Worm (Caenorhabditis elegans): ENCODE results near the gene pde-12.

DNA sequence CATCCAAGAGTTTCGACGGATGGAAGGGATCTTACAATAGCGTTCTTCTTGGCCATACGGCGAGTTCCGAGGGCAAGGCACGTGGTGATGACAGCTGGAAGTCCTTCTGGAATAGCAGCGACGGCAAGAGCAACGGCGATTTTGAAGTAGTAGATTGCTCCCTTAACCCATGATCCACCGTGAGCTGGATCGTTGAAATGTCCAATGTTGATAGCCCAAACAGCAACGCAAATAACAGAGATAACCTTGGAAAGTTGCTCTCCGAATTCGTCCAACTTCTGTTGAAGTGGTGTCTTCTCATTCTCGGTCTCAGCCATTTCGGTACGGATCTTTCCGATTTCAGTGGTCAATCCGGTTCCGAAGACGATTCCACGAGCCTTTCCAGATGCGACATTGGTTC lies 29.6 kb downstream of the pde-12 start:
- no peak for TF ChIP-seq flt-1 (GFP tag; IDR thresholded peaks at IDR 0.05)
- TF ChIP-seq tbx-37 (GFP tag; conservative IDR thresholded peaks at IDR 0.05) = no peak
- no peak for TF ChIP-seq tbx-11 (GFP tag; IDR thresholded peaks at IDR 0.05)
- TF ChIP-seq ceh-36 (tag; optimal IDR thresholded peaks at IDR 0.05) = no peak
- no peak for TF ChIP-seq tra-4 (tag; optimal IDR thresholded peaks at IDR 0.05)
- no peak for TF ChIP-seq ceh-13 (GFP tag; optimal IDR thresholded peaks at IDR 0.05)
- no peak for TF ChIP-seq ama-1 (optimal IDR thresholded peaks at IDR 0.05)
- no peak for TF ChIP-seq hnd-1 (tag; optimal IDR thresholded peaks at IDR 0.05)

All from whole organism, early embryonic.